Fruit fly (Drosophila melanogaster): ENCODE measurements around the gene PTPMT1.
A peak's percentile ranks its signal among the peaks of the same experiment; 100 is the strongest.

Gene PTPMT1

DNA sequence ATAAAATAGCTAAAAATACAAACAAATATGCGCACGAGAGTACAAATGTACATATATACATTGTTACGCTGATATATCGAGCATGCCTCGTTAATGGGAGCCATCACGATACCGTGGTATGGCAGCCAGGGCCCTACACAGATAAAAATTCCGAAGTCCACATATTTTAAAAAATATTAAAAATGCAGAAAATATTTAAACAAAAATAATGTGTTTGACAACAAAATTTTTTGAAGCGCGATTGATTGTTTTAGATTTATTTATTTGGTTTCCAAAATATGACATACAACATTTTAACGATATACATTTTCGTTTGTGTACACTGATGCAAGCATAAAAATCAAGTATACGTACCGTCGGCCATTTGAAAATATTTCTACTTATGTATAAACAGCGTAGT, 31.4 kb upstream of the PTPMT1 start (continued):
- peak; percentile 57 for TF ChIP-seq Camta (GFP tag; optimal IDR thresholded peaks at IDR 0.05)
- TF ChIP-seq fru (optimal IDR thresholded peaks at IDR 0.05): no peak
- no peak for TF ChIP-seq sna (GFP tag; IDR thresholded peaks at IDR 0.05; ENCODE audit: partially characterized antibody)
- TF ChIP-seq sisA (GFP tag; IDR thresholded peaks at IDR 0.05): peak; percentile 72
- peak; percentile 45 for TF ChIP-seq Fer2 (tag; optimal IDR thresholded peaks at IDR 0.05)
- peak; percentile 73 for TF ChIP-seq ranshi (GFP tag; IDR thresholded peaks at IDR 0.05)
- TF ChIP-seq tin (GFP tag; optimal IDR thresholded peaks at IDR 0.05): peak; percentile 55
- TF ChIP-seq Pdp1 (GFP tag; optimal IDR thresholded peaks at IDR 0.05): peak; percentile 67 to 74
- TF ChIP-seq hkb (optimal IDR thresholded peaks at IDR 0.05): no peak
- peak; percentile 89 for TF ChIP-seq hkb (GFP tag; IDR thresholded peaks at IDR 0.05)
- no peak; the same call in 1 of the 2 replicates for TF ChIP-seq Poxn (GFP tag; IDR thresholded peaks at IDR 0.05)
- peak; percentile 76 for TF ChIP-seq D19B (GFP tag; optimal IDR thresholded peaks at IDR 0.05)
- TF ChIP-seq Sin3A (optimal IDR thresholded peaks at IDR 0.05): no peak
- peak; percentile 78; the same call in 1 of the 3 replicates for TF ChIP-seq CG2889 (GFP tag; IDR thresholded peaks at IDR 0.05)
- TF ChIP-seq Ada2b (GFP tag; IDR thresholded peaks at IDR 0.05): peak; percentile 85
- TF ChIP-seq Jarid2 (GFP tag; optimal IDR thresholded peaks at IDR 0.05): peak; percentile 60
- TF ChIP-seq CHES-1-like (GFP tag; optimal IDR thresholded peaks at IDR 0.05): peak; percentile 58
- TF ChIP-seq CG11723 (GFP tag; optimal IDR thresholded peaks at IDR 0.05): peak; percentile 36
- TF ChIP-seq CG10274 (GFP tag; optimal IDR thresholded peaks at IDR 0.05): peak; percentile 27
- TF ChIP-seq CG4424 (GFP tag; optimal IDR thresholded peaks at IDR 0.05): peak; percentile 64
- TF ChIP-seq TFAM (GFP tag; optimal IDR thresholded peaks at IDR 0.05): no peak
- TF ChIP-seq CG11456 (GFP tag; IDR thresholded peaks at IDR 0.05): peak; percentile 75; the same call in 2 of the 3 replicates
- TF ChIP-seq CG6654 (GFP tag; optimal IDR thresholded peaks at IDR 0.05): peak; percentile 19
- no peak for TF ChIP-seq Hr78 (GFP tag; optimal IDR thresholded peaks at IDR 0.05)
- no peak for TF ChIP-seq ab (GFP tag; optimal IDR thresholded peaks at IDR 0.05)
- TF ChIP-seq row (GFP tag; IDR thresholded peaks at IDR 0.05): peak; percentile 87
- peak; percentile 64 for TF ChIP-seq Nf-YB (GFP tag; optimal IDR thresholded peaks at IDR 0.05)
- TF ChIP-seq mirr (GFP tag; optimal IDR thresholded peaks at IDR 0.05): peak; percentile 12
- TF ChIP-seq Atf3 (GFP tag; optimal IDR thresholded peaks at IDR 0.05): no peak
- TF ChIP-seq Xbp1 (GFP tag; optimal IDR thresholded peaks at IDR 0.05): peak; percentile 71
- TF ChIP-seq sd (tag; optimal IDR thresholded peaks at IDR 0.05): peak; percentile 81
- peak; percentile 22 for TF ChIP-seq CG5245 (GFP tag; optimal IDR thresholded peaks at IDR 0.05)
- 0 out of 2 replicates have a peak, but pooled peaks have one; percentile 34 for TF ChIP-seq wor (GFP tag; IDR thresholded peaks at IDR 0.05)
- peak; percentile 43; the same call in 1 of the 2 replicates for TF ChIP-seq danr (GFP tag; IDR thresholded peaks at IDR 0.05)
- TF ChIP-seq CG4730 (GFP tag; IDR thresholded peaks at IDR 0.05): peak; percentile 72
- peak; percentile 47 for TF ChIP-seq ERR (GFP tag; optimal IDR thresholded peaks at IDR 0.05)
- peak; percentile 39 for TF ChIP-seq salm (tag; optimal IDR thresholded peaks at IDR 0.05)
- TF ChIP-seq sima (GFP tag; optimal IDR thresholded peaks at IDR 0.05): peak; percentile 22
- peak; percentile 71 for TF ChIP-seq slou (GFP tag; optimal IDR thresholded peaks at IDR 0.05)
- TF ChIP-seq phol (tag; optimal IDR thresholded peaks at IDR 0.05): peak; percentile 69
- TF ChIP-seq Mad (GFP tag; optimal IDR thresholded peaks at IDR 0.05): peak; percentile 49
- TF ChIP-seq fd64A (GFP tag; optimal IDR thresholded peaks at IDR 0.05): no peak
- TF ChIP-seq CG4820 (GFP tag; optimal IDR thresholded peaks at IDR 0.05): peak; percentile 52
- TF ChIP-seq D (optimal IDR thresholded peaks at IDR 0.05): no peak
- peak; percentile 10 for TF ChIP-seq D (GFP tag; optimal IDR thresholded peaks at IDR 0.05)
- no peak for TF ChIP-seq Trl (optimal IDR thresholded peaks at IDR 0.05)
- TF ChIP-seq Trl (GFP tag; optimal IDR thresholded peaks at IDR 0.05): peak; percentile 64
- TF ChIP-seq br (optimal IDR thresholded peaks at IDR 0.05): no peak
- peak; percentile 82 for TF ChIP-seq ind (GFP tag; optimal IDR thresholded peaks at IDR 0.05)
- TF ChIP-seq tx (GFP tag; optimal IDR thresholded peaks at IDR 0.05): peak; percentile 64
- peak; percentile 90 for TF ChIP-seq PHDP (tag; optimal IDR thresholded peaks at IDR 0.05)
- TF ChIP-seq CG10431 (GFP tag; optimal IDR thresholded peaks at IDR 0.05): no peak
- no peak for TF ChIP-seq cad (GFP tag; optimal IDR thresholded peaks at IDR 0.05)
- TF ChIP-seq cato (GFP tag; optimal IDR thresholded peaks at IDR 0.05; ENCODE audit: borderline replicate concordance): peak; percentile 23
